Worm (Caenorhabditis elegans): ENCODE results near the gene rol-8.

rol-8 gene

DNA sequence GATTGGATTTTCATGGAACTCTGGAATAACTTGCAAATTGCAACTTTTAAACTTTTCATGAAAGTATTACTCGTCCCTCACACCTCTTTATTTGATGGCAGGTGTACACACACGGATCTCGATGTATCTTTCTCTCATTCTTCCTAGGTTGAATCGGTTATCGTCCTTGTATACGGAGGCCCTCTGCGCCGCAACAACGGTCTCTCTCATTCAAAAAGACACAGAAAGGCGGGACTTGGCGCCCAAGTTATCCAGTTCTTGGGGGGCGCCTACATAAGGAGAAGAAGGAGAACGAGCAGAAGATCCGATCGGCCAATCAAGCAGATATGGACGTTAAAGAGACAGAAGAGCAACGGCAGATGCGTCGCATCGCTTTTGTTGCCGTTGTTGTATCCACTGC is at the start of gene rol-8:
TSS of gene rol-8 (plus strand) at position 301 of the 400 bp plus-strand sequence.
- TF ChIP-seq nhr-2 (tag; optimal IDR thresholded peaks at IDR 0.05) = no peak

DNA sequence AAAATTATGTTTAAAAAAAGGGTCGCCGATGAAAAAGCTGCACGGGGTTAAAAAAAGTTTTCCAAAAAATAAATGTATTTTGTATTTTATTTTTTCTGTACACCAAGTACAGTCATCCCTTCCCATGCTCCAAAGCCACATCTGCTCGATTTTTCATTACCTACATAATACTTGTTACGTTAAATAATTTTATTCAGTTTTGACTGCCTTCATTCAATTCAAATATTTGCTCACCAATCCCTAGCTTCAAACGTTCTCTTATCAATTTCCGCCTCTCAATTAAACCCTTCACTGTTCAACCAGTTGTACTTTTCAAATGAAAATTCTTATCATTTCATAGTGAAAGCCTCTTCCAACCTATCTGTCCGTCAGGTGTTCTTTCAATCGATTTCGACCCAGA is 49.8 kb upstream of the rol-8 start, which contains the start of gene R10H1.1:
TSS of gene R10H1.1 (plus strand) at position 301 of the 400 bp plus-strand sequence.
- TF ChIP-seq nhr-28 (tag; optimal IDR thresholded peaks at IDR 0.05) (no peak), elt-3 (tag; optimal IDR thresholded peaks at IDR 0.05) (no peak), ceh-83 (GFP tag; optimal IDR thresholded peaks at IDR 0.05) (no peak), blmp-1 (tag; optimal IDR thresholded peaks at IDR 0.05) (no peak)

DNA sequence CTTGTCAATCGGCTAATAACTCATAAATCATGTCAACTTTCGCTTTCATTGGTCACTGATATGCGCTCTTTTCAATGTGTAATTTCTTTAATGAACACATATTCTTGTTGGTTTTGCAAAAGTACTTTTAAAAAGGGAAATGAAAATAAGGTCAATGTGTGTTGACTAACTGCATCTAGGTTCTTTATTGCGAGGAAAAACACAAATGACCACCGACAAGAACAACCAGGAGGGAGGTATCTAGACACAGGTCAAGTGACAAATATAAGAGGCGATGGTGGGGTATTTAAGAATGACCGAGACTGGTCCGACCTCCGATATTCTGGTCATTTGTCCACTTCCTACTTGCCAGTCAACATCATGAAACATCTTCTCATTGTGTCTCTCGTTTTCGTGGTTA is 47.8 kb upstream of the rol-8 start, which contains the start of gene spi-1:
TSS of gene spi-1 (plus strand) at position 178 of the 400 bp plus-strand sequence.
- TF ChIP-seq sptf-1 (tag; optimal IDR thresholded peaks at IDR 0.05) (no peak), tbx-8 (GFP tag; optimal IDR thresholded peaks at IDR 0.05) (no peak), nhr-28 (tag; optimal IDR thresholded peaks at IDR 0.05) (no peak), elt-1 (tag; optimal IDR thresholded peaks at IDR 0.05; ENCODE audit: borderline replicate concordance, insufficient read depth) (no peak), unc-62 (GFP tag; optimal IDR thresholded peaks at IDR 0.05) (no peak), ceh-43 (GFP tag; optimal IDR thresholded peaks at IDR 0.05) (no peak), nhr-237 (tag; optimal IDR thresholded peaks at IDR 0.05) (no peak), hlh-1 (tag; optimal IDR thresholded peaks at IDR 0.05) (no peak), ceh-83 (GFP tag; optimal IDR thresholded peaks at IDR 0.05) (no peak), snpc-4 (tag; optimal IDR thresholded peaks at IDR 0.05) (no peak), ces-1 (GFP tag; optimal IDR thresholded peaks at IDR 0.05) (no peak), blmp-1 (tag; optimal IDR thresholded peaks at IDR 0.05) (no peak)

DNA sequence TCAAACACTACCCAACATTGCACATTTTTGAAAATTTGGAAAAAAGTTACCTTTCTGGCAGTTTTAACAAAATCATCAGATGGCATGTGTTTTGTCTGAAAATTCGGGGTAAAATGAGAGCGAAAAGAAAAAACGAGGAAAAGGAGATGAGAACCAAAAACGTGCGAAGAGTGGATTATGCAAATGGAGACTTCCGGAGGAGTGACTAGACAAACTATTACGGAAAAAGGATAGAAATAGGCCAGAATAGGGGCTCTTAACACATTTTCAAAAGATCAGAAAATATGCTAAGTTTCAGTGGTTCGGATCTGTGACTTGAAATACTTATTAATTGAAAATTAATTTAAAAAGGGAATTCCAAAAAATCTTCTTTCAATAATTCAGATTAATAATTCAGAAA is 44.5 kb upstream of the rol-8 start, which contains the start of gene srab-14:
TSS of gene srab-14 (minus strand) at position 101 of the 400 bp plus-strand sequence.
- TF ChIP-seq mep-1 (tag; optimal IDR thresholded peaks at IDR 0.05) (no peak), unc-39 (tag; optimal IDR thresholded peaks at IDR 0.05) (no peak)

DNA sequence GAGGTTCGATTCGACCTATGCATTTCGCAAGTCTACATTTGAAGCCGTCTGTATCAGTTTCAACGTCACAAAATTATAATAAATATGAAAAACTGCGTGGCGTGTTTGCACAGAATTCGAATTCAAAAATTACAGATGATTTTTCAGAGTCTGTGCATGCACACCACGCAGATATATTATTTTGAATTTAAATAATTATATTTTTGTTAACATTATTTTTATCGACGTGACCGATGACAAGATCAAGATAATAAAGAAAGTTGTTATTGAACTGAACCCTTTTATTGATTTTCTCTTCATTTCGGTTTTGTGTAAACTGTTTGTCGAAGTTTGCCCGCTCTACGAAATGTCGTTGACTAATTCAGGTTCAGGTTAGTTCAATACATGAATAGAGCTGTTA is 38.9 kb upstream of the rol-8 start, which contains the start of gene C28F5.1:
TSS of gene C28F5.1 (plus strand) at position 301 of the 400 bp plus-strand sequence.
- no peak for TF ChIP-seq unc-120 (tag; optimal IDR thresholded peaks at IDR 0.05; ENCODE audit: poor library complexity, severe bottlenecking)
- no peak for TF ChIP-seq ceh-43 (GFP tag; optimal IDR thresholded peaks at IDR 0.05)
- no peak for TF ChIP-seq unc-39 (tag; optimal IDR thresholded peaks at IDR 0.05)
- TF ChIP-seq nhr-237 (tag; optimal IDR thresholded peaks at IDR 0.05) = no peak
- no peak for TF ChIP-seq ces-1 (GFP tag; optimal IDR thresholded peaks at IDR 0.05)
- TF ChIP-seq hlh-1 (tag; optimal IDR thresholded peaks at IDR 0.05) = no peak
- no peak for TF ChIP-seq lin-32 (GFP tag; optimal IDR thresholded peaks at IDR 0.05)
- TF ChIP-seq snpc-4 (tag; optimal IDR thresholded peaks at IDR 0.05) = no peak
- no peak for TF ChIP-seq mab-5 (tag; optimal IDR thresholded peaks at IDR 0.05)
- TF ChIP-seq nhr-12 (tag; optimal IDR thresholded peaks at IDR 0.05) = no peak
- no peak for TF ChIP-seq lsy-2 (tag; optimal IDR thresholded peaks at IDR 0.05)
- TF ChIP-seq ceh-39 (tag; optimal IDR thresholded peaks at IDR 0.05) = no peak
- no peak for TF ChIP-seq cnd-1 (tag; optimal IDR thresholded peaks at IDR 0.05)
- no peak for TF ChIP-seq sem-2 (GFP tag; optimal IDR thresholded peaks at IDR 0.05)
- TF ChIP-seq nhr-76 (tag; optimal IDR thresholded peaks at IDR 0.05) = no peak
- TF ChIP-seq bed-3 (GFP tag; optimal IDR thresholded peaks at IDR 0.05) = no peak
- TF ChIP-seq elt-1 (tag; optimal IDR thresholded peaks at IDR 0.05; ENCODE audit: borderline replicate concordance, insufficient read depth) = no peak
- TF ChIP-seq pha-4 (tag; optimal IDR thresholded peaks at IDR 0.05) = no peak
- TF ChIP-seq ztf-11 (tag; optimal IDR thresholded peaks at IDR 0.05) = no peak
- no peak for TF ChIP-seq sptf-1 (tag; optimal IDR thresholded peaks at IDR 0.05)

DNA sequence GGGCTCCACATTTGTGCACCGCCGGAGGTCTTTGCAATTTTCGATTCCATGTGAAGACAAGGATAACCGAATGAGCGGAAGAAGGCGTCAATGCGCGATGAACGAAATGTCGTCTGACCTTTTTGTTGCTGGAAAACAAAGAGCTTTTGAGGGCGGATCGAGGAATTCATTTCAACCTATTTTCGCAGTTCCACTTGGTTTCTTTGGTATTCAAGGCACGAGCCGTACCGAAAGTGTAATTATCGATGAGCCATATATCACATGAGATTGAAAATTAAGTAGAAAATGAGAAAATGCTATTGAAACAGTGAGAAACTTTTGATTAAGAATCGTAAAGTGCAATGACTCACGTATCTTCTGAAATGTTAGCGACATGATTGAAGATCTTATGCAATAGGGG is 24.7 kb upstream of the rol-8 start, which contains the start of gene glb-9:
TSS of gene glb-9 (minus strand) at position 101 of the 400 bp plus-strand sequence.
- no peak for TF ChIP-seq ceh-39 (tag; optimal IDR thresholded peaks at IDR 0.05)
- no peak for TF ChIP-seq tbx-8 (GFP tag; optimal IDR thresholded peaks at IDR 0.05)
- TF ChIP-seq blmp-1 (tag; optimal IDR thresholded peaks at IDR 0.05) = no peak
- no peak for TF ChIP-seq ztf-11 (tag; optimal IDR thresholded peaks at IDR 0.05)
- no peak for TF ChIP-seq unc-39 (tag; optimal IDR thresholded peaks at IDR 0.05)
- no peak for TF ChIP-seq snpc-4 (tag; optimal IDR thresholded peaks at IDR 0.05)
- TF ChIP-seq ces-1 (GFP tag; optimal IDR thresholded peaks at IDR 0.05) = no peak
- TF ChIP-seq flh-1 (GFP tag; optimal IDR thresholded peaks at IDR 0.05) = no peak
- TF ChIP-seq lin-13 (tag; optimal IDR thresholded peaks at IDR 0.05) = no peak
- TF ChIP-seq unc-120 (tag; optimal IDR thresholded peaks at IDR 0.05; ENCODE audit: poor library complexity, severe bottlenecking) = no peak
- TF ChIP-seq M03D4.4 (tag; optimal IDR thresholded peaks at IDR 0.05) = no peak
- TF ChIP-seq nhr-28 (tag; optimal IDR thresholded peaks at IDR 0.05) = no peak
